Worm (Caenorhabditis elegans) whole organism, young adult: Measurements from ENCODE around the gene cec-5.

Source experiments
- B0336.3 ChIP-seq: fragments of 200-800 bp; sonication (Bioruptor generic); IDR thresholded peaks from 2 replicates; pipeline ENCODE4 v1.3.6; 2022; ENCODE audit warnings: missing genetic modification characterization, missing compliant biosample characterization
- C17E4.6 ChIP-seq: fragments of 200-800 bp; sonication (Bioruptor generic); IDR thresholded peaks from 2 replicates; pipeline ENCODE4 v1.3.6; 2022; ENCODE audit warnings: missing genetic modification reagents, missing genetic modification characterization, missing compliant biosample characterization
- Y56A3A.18 ChIP-seq: fragments of 200-800 bp; sonication (Bioruptor generic); IDR thresholded peaks from 2 replicates; pipeline ENCODE4 v1.3.6; 2022; ENCODE audit warnings: missing genetic modification reagents, missing genetic modification characterization, missing compliant biosample characterization
- Y67H2A.10 ChIP-seq: fragments of 200-800 bp; sonication (Bioruptor generic); conservative IDR thresholded peaks from 2 replicates; pipeline ENCODE4 v1.3.6; 2022; ENCODE audit warnings: missing genetic modification reagents, missing genetic modification characterization, missing compliant biosample characterization
- Y79H2A.3 ChIP-seq: fragments of 200-800 bp; sonication (Bioruptor generic); conservative IDR thresholded peaks from 2 replicates; pipeline ENCODE4 v1.3.6; 2022; ENCODE audit warnings: missing genetic modification reagents, missing genetic modification characterization, missing compliant biosample characterization
- Y95B8A.8 ChIP-seq: fragments of 200-800 bp; sonication (Bioruptor generic); IDR thresholded peaks from 2 replicates; pipeline ENCODE4 v1.3.6; 2022; ENCODE audit warnings: missing genetic modification reagents, missing genetic modification characterization, missing compliant biosample characterization
- ama-1 ChIP-seq, 3 experiments: fragments of 150-350 bp in 1 of 3; sonication (generic microtip) in 2 of 3; optimal IDR thresholded peaks; 2 replicates each; lab custom pipeline; 2014 to 2018; ENCODE audit warnings: missing biosample characterization in 2 of 3, missing genetic modification characterization in 2 of 3, missing genetic modification reagents in 2 of 3
- attf-3 ChIP-seq: fragments of 200-800 bp; sonication (Bioruptor generic); conservative IDR thresholded peaks from 2 replicates; pipeline ENCODE4 v1.3.6; 2022; ENCODE audit warnings: missing genetic modification reagents, missing genetic modification characterization, missing compliant biosample characterization
- attf-5 ChIP-seq: fragments of 200-800 bp; sonication (Bioruptor generic); optimal IDR thresholded peaks from 2 replicates; lab custom pipeline; 2018; ENCODE audit warnings: mild to moderate bottlenecking, missing genetic modification characterization, missing compliant biosample characterization
- attf-6 ChIP-seq: fragments of 200-800 bp; sonication (Bioruptor generic); IDR thresholded peaks from 2 replicates; pipeline ENCODE4 v1.3.6; 2022; ENCODE audit warnings: missing genetic modification reagents, missing genetic modification characterization, missing compliant biosample characterization
- ccch-3 ChIP-seq: fragments of 200-800 bp; sonication (Bioruptor generic); optimal IDR thresholded peaks from 2 replicates; lab custom pipeline; 2018; ENCODE audit warnings: mild to moderate bottlenecking, missing genetic modification characterization, missing compliant biosample characterization
- ceh-100 ChIP-seq: fragments of 200-800 bp; sonication (Bioruptor generic); IDR thresholded peaks from 2 replicates; pipeline ENCODE4 v1.3.6; 2022; ENCODE audit warnings: missing genetic modification reagents, missing genetic modification characterization, missing compliant biosample characterization
- ceh-40 ChIP-seq: fragments of 200-800 bp; sonication (Bioruptor generic); IDR thresholded peaks from 2 replicates; pipeline ENCODE4 v1.3.6; 2022; ENCODE audit warnings: missing genetic modification characterization, missing compliant biosample characterization
- ceh-79 ChIP-seq: sonication (generic microtip); optimal IDR thresholded peaks from 2 replicates; lab custom pipeline; 2017; ENCODE audit warnings: mild to moderate bottlenecking, missing genetic modification characterization, missing compliant biosample characterization
- ceh-91 ChIP-seq: fragments of 200-800 bp; sonication (Bioruptor generic); IDR thresholded peaks from 2 replicates; pipeline ENCODE4 v1.3.6; 2022; ENCODE audit warnings: missing genetic modification reagents, missing genetic modification characterization, missing compliant biosample characterization
- chd-7 ChIP-seq: sonication (generic microtip); optimal IDR thresholded peaks from 2 replicates; lab custom pipeline; 2016; ENCODE audit warnings: mild to moderate bottlenecking, missing genetic modification characterization, moderate library complexity, missing compliant biosample characterization
- dox-1 ChIP-seq: fragments of 200-800 bp; sonication (Bioruptor generic); IDR thresholded peaks from 2 replicates; pipeline ENCODE4 v1.3.6; 2022; ENCODE audit warnings: missing genetic modification reagents, missing genetic modification characterization, missing compliant biosample characterization
- efl-1 ChIP-seq: fragments of 150-350 bp; optimal IDR thresholded peaks from 2 replicates; lab custom pipeline; 2014; ENCODE audit warnings: missing biosample characterization, missing genetic modification reagents, missing genetic modification characterization
- egl-18 ChIP-seq: fragments of 200-800 bp; sonication (Bioruptor generic); IDR thresholded peaks from 2 replicates; pipeline ENCODE4 v1.3.6; 2022; ENCODE audit warnings: missing genetic modification reagents, missing genetic modification characterization, missing compliant biosample characterization
- fkh-3 ChIP-seq: sonication (generic microtip); optimal IDR thresholded peaks from 2 replicates; lab custom pipeline; 2016; ENCODE audit warnings: mild to moderate bottlenecking, missing genetic modification characterization, missing compliant biosample characterization
- gei-17 ChIP-seq: fragments of 200-800 bp; sonication (Bioruptor generic); optimal IDR thresholded peaks from 2 replicates; lab custom pipeline; 2018; ENCODE audit warnings: mild to moderate bottlenecking, missing genetic modification characterization, missing compliant biosample characterization
- hlh-26 ChIP-seq: fragments of 200-800 bp; sonication (Bioruptor generic); conservative IDR thresholded peaks from 2 replicates; pipeline ENCODE4 v1.3.6; 2022; ENCODE audit warnings: missing genetic modification reagents, missing genetic modification characterization, missing compliant biosample characterization
- hmg-1.2 ChIP-seq: fragments of 200-800 bp; sonication (Bioruptor generic); IDR thresholded peaks from 2 replicates; pipeline ENCODE4 v1.3.6; 2022; ENCODE audit warnings: missing genetic modification reagents, missing genetic modification characterization, missing compliant biosample characterization
- lag-1 ChIP-seq: fragments of 200-800 bp; sonication (Bioruptor generic); IDR thresholded peaks from 2 replicates; pipeline ENCODE4 v1.3.6; 2022; ENCODE audit warnings: missing genetic modification reagents, missing genetic modification characterization, missing compliant biosample characterization
- let-526 ChIP-seq: fragments of 200-800 bp; sonication (Bioruptor generic); IDR thresholded peaks from 2 replicates; pipeline ENCODE4 v1.3.6; 2022; ENCODE audit warnings: missing genetic modification reagents, missing genetic modification characterization, missing compliant biosample characterization
- let-607 ChIP-seq, 2 experiments: fragments of 200-800 bp in 1 of 2; sonication (Bioruptor generic) in 1 of 2; sonication (generic microtip) in 1 of 2; optimal IDR thresholded peaks; 2 replicates each; lab custom pipeline; 2016 to 2018; ENCODE audit warnings: mild to moderate bottlenecking in 2 of 2, missing compliant biosample characterization in 2 of 2, missing genetic modification characterization in 2 of 2, moderate library complexity in 2 of 2, missing genotype in 1 of 2
- madf-8 ChIP-seq: fragments of 200-800 bp; sonication (Bioruptor generic); conservative IDR thresholded peaks from 2 replicates; pipeline ENCODE4 v1.3.6; 2022; ENCODE audit warnings: missing genetic modification reagents, missing genetic modification characterization, missing compliant biosample characterization
- nhr-120 ChIP-seq: fragments of 200-800 bp; sonication (Bioruptor generic); IDR thresholded peaks from 2 replicates; pipeline ENCODE4 v1.3.6; 2022; ENCODE audit warnings: missing genetic modification characterization, missing compliant biosample characterization
- nhr-179 ChIP-seq: sonication (generic microtip); optimal IDR thresholded peaks from 2 replicates; lab custom pipeline; 2016; ENCODE audit warnings: mild to moderate bottlenecking, missing genetic modification characterization, missing compliant biosample characterization
- pbrm-1 ChIP-seq: fragments of 200-800 bp; sonication (Bioruptor generic); IDR thresholded peaks from 2 replicates; pipeline ENCODE4 v1.3.6; 2022; ENCODE audit warnings: missing genetic modification reagents, missing genetic modification characterization, missing compliant biosample characterization
- repo-1 ChIP-seq: sonication (generic microtip); optimal IDR thresholded peaks from 2 replicates; lab custom pipeline; 2017; ENCODE audit warnings: mild to moderate bottlenecking, missing genetic modification characterization, missing compliant biosample characterization
- rpc-1 ChIP-seq, 2 experiments: fragments of 150-350 bp in 1 of 2; sonication (generic microtip) in 1 of 2; optimal IDR thresholded peaks; 2 replicates each; lab custom pipeline; 2014 to 2018; ENCODE audit warnings: missing biosample characterization in 1 of 2, missing genetic modification characterization in 1 of 2, missing genetic modification reagents in 1 of 2, missing genotype in 1 of 2
- sea-2 ChIP-seq: fragments of 200-800 bp; sonication (Bioruptor generic); IDR thresholded peaks from 2 replicates; pipeline ENCODE4 v1.3.6; 2022; ENCODE audit warnings: missing genetic modification characterization, missing compliant biosample characterization
- snpc-1.3 ChIP-seq: sonication (generic microtip); optimal IDR thresholded peaks from 2 replicates; lab custom pipeline; 2017; ENCODE audit warnings: missing genetic modification characterization, mild to moderate bottlenecking, missing compliant biosample characterization, antibody characterized with exemption, moderate library complexity, missing genotype, missing genetic modification reagents; ENCODE audit not compliant: insufficient read depth
- snpc-3.4 ChIP-seq: sonication (generic microtip); optimal IDR thresholded peaks from 2 replicates; lab custom pipeline; 2017; ENCODE audit warnings: missing genetic modification characterization, mild to moderate bottlenecking, missing compliant biosample characterization, antibody characterized with exemption, moderate library complexity, missing genotype, missing genetic modification reagents
- snpc-4 ChIP-seq, 5 experiments: fragments of 150-350 bp in 1 of 5; sonication (generic microtip) in 4 of 5; optimal IDR thresholded peaks; 2 replicates each; lab custom pipeline; 2014 to 2018; ENCODE audit warnings: missing genetic modification characterization in 5 of 5, missing biosample characterization in 3 of 5, antibody characterized with exemption in 2 of 5, mild to moderate bottlenecking in 2 of 5, missing compliant biosample characterization in 2 of 5, missing genotype in 2 of 5, moderate library complexity in 2 of 5, missing genetic modification reagents in 1 of 5
- somi-1 ChIP-seq: fragments of 200-800 bp; sonication (Bioruptor generic); optimal IDR thresholded peaks from 2 replicates; lab custom pipeline; 2018; ENCODE audit warnings: mild to moderate bottlenecking, missing genetic modification characterization, missing compliant biosample characterization
- tbp1 ChIP-seq: fragments of 200-800 bp; sonication (Bioruptor generic); optimal IDR thresholded peaks from 2 replicates; lab custom pipeline; 2018; ENCODE audit warnings: mild to moderate bottlenecking, missing genetic modification characterization, missing compliant biosample characterization
- tlf-1 ChIP-seq: fragments of 200-800 bp; sonication (Bioruptor generic); optimal IDR thresholded peaks from 2 replicates; lab custom pipeline; 2018; ENCODE audit warnings: mild to moderate bottlenecking, missing genetic modification characterization, missing compliant biosample characterization
- unc-62 ChIP-seq: fragments of 150-350 bp; optimal IDR thresholded peaks from 2 replicates; lab custom pipeline; 2014; ENCODE audit warnings: missing biosample characterization, missing genetic modification reagents, missing genetic modification characterization
- xnd-1 ChIP-seq: sonication (generic microtip); optimal IDR thresholded peaks from 2 replicates; lab custom pipeline; 2016; ENCODE audit warnings: missing genotype, missing genetic modification reagents, missing genetic modification characterization, missing compliant biosample characterization
- ztf-22 ChIP-seq: fragments of 200-800 bp; sonication (Bioruptor generic); optimal IDR thresholded peaks from 2 replicates; lab custom pipeline; 2018; ENCODE audit warnings: mild to moderate bottlenecking, missing genetic modification characterization, moderate library complexity, missing compliant biosample characterization
- ztf-3 ChIP-seq: fragments of 200-800 bp; sonication (Bioruptor generic); optimal IDR thresholded peaks from 2 replicates; lab custom pipeline; 2018; ENCODE audit warnings: mild to moderate bottlenecking, missing genetic modification characterization, missing compliant biosample characterization
- ztf-6 ChIP-seq: fragments of 200-800 bp; sonication (Bioruptor generic); IDR thresholded peaks from 2 replicates; pipeline ENCODE4 v1.3.6; 2022; ENCODE audit warnings: missing genetic modification reagents, missing genetic modification characterization, missing compliant biosample characterization

The cec-5 gene

DNA sequence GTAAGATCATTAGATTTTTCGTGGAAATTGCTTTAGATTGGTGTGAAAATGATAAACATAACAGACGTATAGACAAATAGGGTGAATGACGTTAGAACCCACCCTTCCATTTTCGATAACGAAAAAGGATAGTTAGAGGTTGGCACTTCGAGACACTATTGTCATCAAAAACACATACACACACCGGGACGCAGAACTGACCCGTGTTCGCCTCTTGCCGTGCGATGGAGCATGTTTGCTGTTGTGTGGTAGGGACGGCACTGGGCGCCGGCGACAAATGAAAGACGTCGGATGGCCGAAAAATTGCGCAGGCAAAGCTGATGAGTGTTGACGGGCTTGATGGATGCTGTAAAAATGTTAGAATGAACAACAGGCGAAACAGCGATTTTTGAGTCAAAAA, 30.1 kb downstream of the cec-5 start (continued):
- TF ChIP-seq Y95B8A.8 = no peak
- TF ChIP-seq ztf-6 (GFP tag; lab: Robert Waterston, UW) = no peak
- no peak for TF ChIP-seq B0336.3 (GFP tag; lab: Robert Waterston, UW)
- TF ChIP-seq ceh-100 (GFP tag; lab: Robert Waterston, UW) = no peak

DNA sequence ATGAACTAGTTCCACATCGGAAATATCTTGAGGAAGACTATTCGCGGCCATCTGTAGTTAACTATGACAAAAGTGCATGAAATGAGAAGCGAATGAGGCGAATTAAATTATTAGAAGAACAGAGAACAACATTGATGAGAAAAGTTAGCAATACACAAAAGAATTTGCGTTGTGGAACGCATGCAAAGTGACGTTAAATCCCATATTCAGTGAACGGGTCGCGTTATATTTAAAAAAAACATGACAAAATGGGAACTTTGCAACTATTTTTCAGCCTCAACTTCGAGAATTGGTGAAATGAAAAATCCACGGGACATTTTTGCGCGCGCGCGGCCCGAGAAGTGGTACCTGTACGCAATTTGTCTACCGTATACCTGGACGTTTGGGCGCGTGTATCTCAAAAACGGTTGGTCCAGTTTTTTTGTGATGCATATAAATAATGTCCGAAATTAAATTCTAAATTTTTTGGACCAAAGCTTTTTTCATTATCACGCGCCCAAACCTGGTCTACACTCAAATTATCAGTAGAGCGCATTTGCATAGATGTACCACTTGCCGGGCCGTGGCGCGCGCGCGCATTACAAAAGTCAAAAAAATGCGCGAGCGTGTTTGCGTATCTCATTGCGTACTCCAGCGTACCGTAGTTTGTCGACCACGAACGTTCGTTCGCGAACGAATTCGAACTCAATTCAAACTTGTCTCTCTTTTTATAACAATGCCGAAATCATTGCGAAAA, 31.9 kb downstream of the cec-5 start, which contains the start of the genes cdd-2 and oef-1:
Gene cdd-2, minus strand, starts transcription at position 51 of the 736 bp plus-strand sequence.
Gene oef-1, plus strand, starts transcription at position 575 of the 736 bp plus-strand sequence.
- peak; percentile 78; the same call in 1 of the 2 replicates for TF ChIP-seq C17E4.6 (GFP tag; lab: Robert Waterston, UW)
- TF ChIP-seq nhr-120 (GFP tag; lab: Robert Waterston, UW) = no peak
- TF ChIP-seq sea-2 (GFP tag; lab: Robert Waterston, UW) = no peak
- no peak for TF ChIP-seq snpc-1.3 (tag; lab: Kevin White, UChicago)
- no peak for TF ChIP-seq somi-1 (GFP tag; lab: Kevin White, UChicago)
- peak; percentile 56; the same call in 1 of the 2 replicates for TF ChIP-seq Y67H2A.10
- TF ChIP-seq unc-62 (GFP tag; lab: Kevin White, UChicago) = no peak
- no peak for TF ChIP-seq ccch-3 (GFP tag; lab: Kevin White, UChicago)
- no peak for TF ChIP-seq snpc-4 (GFP tag; optimal IDR thresholded peaks at IDR 0.05; lab: Kevin White, UChicago)
- TF ChIP-seq snpc-4 (tag; optimal IDR thresholded peaks at IDR 0.05; lab: Kevin White, UChicago) = peak in 3 of 4 experiments; percentile 18 to 61 (median 48)
- peak; percentile 95 for TF ChIP-seq Y95B8A.8
- no peak for TF ChIP-seq repo-1 (tag; lab: Kevin White, UChicago)
- TF ChIP-seq snpc-3.4 (tag; lab: Kevin White, UChicago) = peak; percentile 29
- TF ChIP-seq madf-8 (GFP tag; lab: Robert Waterston, UW) = peak; percentile 94
- TF ChIP-seq let-607 (tag; optimal IDR thresholded peaks at IDR 0.05; lab: Kevin White, UChicago) = no peak
- TF ChIP-seq Y56A3A.18 (GFP tag; lab: Robert Waterston, UW) = no peak
- TF ChIP-seq ztf-3 (GFP tag; lab: Kevin White, UChicago) = no peak
- TF ChIP-seq ceh-79 = no peak
- TF ChIP-seq fkh-3 (tag; lab: Kevin White, UChicago) = no peak
- peak; percentile 96 for TF ChIP-seq dox-1
- no peak for TF ChIP-seq ztf-22
- peak; percentile 94 for TF ChIP-seq Y79H2A.3 (GFP tag; lab: Robert Waterston, UW)
- peak; percentile 92 for TF ChIP-seq efl-1 (GFP tag; lab: Kevin White, UChicago)
- peak; percentile 81 for TF ChIP-seq hmg-1.2 (GFP tag; lab: Robert Waterston, UW)
- no peak for TF ChIP-seq ceh-40
- TF ChIP-seq gei-17 (GFP tag; lab: Kevin White, UChicago) = no peak
- TF ChIP-seq attf-5 (GFP tag; lab: Kevin White, UChicago) = no peak
- TF ChIP-seq ceh-91 (GFP tag; lab: Robert Waterston, UW) = peak; percentile 99
- TF ChIP-seq tbp1 (GFP tag; lab: Kevin White, UChicago) = peak; percentile 53
- peak; percentile 87 for TF ChIP-seq xnd-1 (tag; lab: Kevin White, UChicago)
- peak; percentile 85 for TF ChIP-seq tlf-1
- peak; percentile 88 for TF ChIP-seq pbrm-1 (GFP tag; lab: Robert Waterston, UW)
- TF ChIP-seq lag-1 (GFP tag; lab: Robert Waterston, UW) = no peak
- no peak for TF ChIP-seq rpc-1 (optimal IDR thresholded peaks at IDR 0.05; lab: Kevin White, UChicago)
- TF ChIP-seq rpc-1 (tag; optimal IDR thresholded peaks at IDR 0.05; lab: Kevin White, UChicago) = no peak
- TF ChIP-seq let-526 (GFP tag; lab: Robert Waterston, UW) = no peak
- TF ChIP-seq attf-3 (GFP tag; lab: Robert Waterston, UW) = peak; percentile 58
- TF ChIP-seq ama-1 (optimal IDR thresholded peaks at IDR 0.05; lab: Kevin White, UChicago) = no peak
- no peak for TF ChIP-seq ama-1 (GFP tag; optimal IDR thresholded peaks at IDR 0.05; lab: Kevin White, UChicago)
- peak; percentile 69; the same call in 1 of the 2 replicates for TF ChIP-seq B0336.3 (GFP tag; lab: Robert Waterston, UW)
- TF ChIP-seq nhr-179 (tag; lab: Kevin White, UChicago) = no peak
- no peak for TF ChIP-seq chd-7
- TF ChIP-seq egl-18 (GFP tag; lab: Robert Waterston, UW) = no peak
- TF ChIP-seq attf-6 (GFP tag; lab: Robert Waterston, UW) = peak; percentile 86
- no peak for TF ChIP-seq hlh-26
